Fruit fly (Drosophila melanogaster): ENCODE data around the gene Nelf-A.

Gene Nelf-A

dm6 chr3R:21184373-21185132, 39.0 kb upstream of the Nelf-A start (continued):
- peak; percentile 69 for TF ChIP-seq CG8765 (GFP tag; IDR thresholded peaks at IDR 0.05)
- peak; percentile 44; the same call in 1 of the 2 replicates for TF ChIP-seq nerfin-2 (GFP tag; IDR thresholded peaks at IDR 0.05; ENCODE audit: partially characterized antibody)
- TF ChIP-seq fru (optimal IDR thresholded peaks at IDR 0.05): no peak
- TF ChIP-seq CG18011 (GFP tag; optimal IDR thresholded peaks at IDR 0.05): peak; percentile 53
- TF ChIP-seq CG17328 (GFP tag; IDR thresholded peaks at IDR 0.05): peak; percentile 75
- no peak for TF ChIP-seq Spps (tag; optimal IDR thresholded peaks at IDR 0.05)
- TF ChIP-seq CG7372 (GFP tag; IDR thresholded peaks at IDR 0.05): peak; percentile 66; the same call in 1 of the 2 replicates
- TF ChIP-seq CG3726 (GFP tag; IDR thresholded peaks at IDR 0.05): 0 out of 3 replicates have a peak, but pooled peaks have one; percentile 55
- no peak for TF ChIP-seq CG11093 (GFP tag; IDR thresholded peaks at IDR 0.05)
- TF ChIP-seq CG14710 (tag; optimal IDR thresholded peaks at IDR 0.05): peak; percentile 55
- TF ChIP-seq CG4730 (GFP tag; IDR thresholded peaks at IDR 0.05): no peak
- TF ChIP-seq Blimp-1 (GFP tag; optimal IDR thresholded peaks at IDR 0.05): peak; percentile 56
- TF ChIP-seq CG17359 (tag; optimal IDR thresholded peaks at IDR 0.05): peak; percentile 67
- TF ChIP-seq hb (GFP tag; IDR thresholded peaks at IDR 0.05; ENCODE audit: partially characterized antibody): no peak
- TF ChIP-seq Ptx1 (GFP tag; IDR thresholded peaks at IDR 0.05): peak; percentile 72
- peak; percentile 78 for TF ChIP-seq Dad (GFP tag; optimal IDR thresholded peaks at IDR 0.05)
- TF ChIP-seq CG10321 (GFP tag; IDR thresholded peaks at IDR 0.05): peak; percentile 28; the same call in 1 of the 2 replicates
- peak; percentile 39 for TF ChIP-seq CG8924 (tag; optimal IDR thresholded peaks at IDR 0.05)
- no peak for TF ChIP-seq gce (GFP tag; IDR thresholded peaks at IDR 0.05)
- peak; percentile 80 for TF ChIP-seq Dek (tag; optimal IDR thresholded peaks at IDR 0.05)
- peak; percentile 71 for TF ChIP-seq CG15601 (tag; optimal IDR thresholded peaks at IDR 0.05)
- TF ChIP-seq CG7271 (tag; optimal IDR thresholded peaks at IDR 0.05): no peak
- peak; percentile 72 for TF ChIP-seq pho (GFP tag; optimal IDR thresholded peaks at IDR 0.05)
- TF ChIP-seq vvl (GFP tag; IDR thresholded peaks at IDR 0.05): peak; percentile 90
- TF ChIP-seq CG6813 (GFP tag; optimal IDR thresholded peaks at IDR 0.05): peak; percentile 0
- TF ChIP-seq CG10267 (tag; optimal IDR thresholded peaks at IDR 0.05): peak; percentile 54
- 0 out of 3 replicates have a peak, but pooled peaks have one; percentile 43 for TF ChIP-seq sr (GFP tag; IDR thresholded peaks at IDR 0.05)
- no peak for TF ChIP-seq CG4360 (GFP tag; IDR thresholded peaks at IDR 0.05)
- TF ChIP-seq grau (tag; optimal IDR thresholded peaks at IDR 0.05): peak; percentile 64
- TF ChIP-seq fd3F (GFP tag; optimal IDR thresholded peaks at IDR 0.05): peak; percentile 4
- TF ChIP-seq D (optimal IDR thresholded peaks at IDR 0.05): no peak
- TF ChIP-seq D (GFP tag; optimal IDR thresholded peaks at IDR 0.05): peak; percentile 58
- TF ChIP-seq CG9609 (GFP tag; optimal IDR thresholded peaks at IDR 0.05): peak; percentile 81
- TF ChIP-seq CG13894 (tag; optimal IDR thresholded peaks at IDR 0.05): peak; percentile 57
- 0 out of 2 replicates have a peak, but pooled peaks have one; percentile 20 for TF ChIP-seq MBD-R2 (GFP tag; IDR thresholded peaks at IDR 0.05)
- no peak for TF ChIP-seq CG9797 (GFP tag; optimal IDR thresholded peaks at IDR 0.05)
- TF ChIP-seq CG17612 (GFP tag; IDR thresholded peaks at IDR 0.05): 0 out of 2 replicates have a peak, but pooled peaks have one; percentile 21
- peak; percentile 75 for TF ChIP-seq CG10979 (tag; optimal IDR thresholded peaks at IDR 0.05)
- TF ChIP-seq CG12299 (tag; optimal IDR thresholded peaks at IDR 0.05): no peak
- TF ChIP-seq Vsx1 (GFP tag; optimal IDR thresholded peaks at IDR 0.05): peak; percentile 22
- peak; percentile 65 for TF ChIP-seq odd (GFP tag; optimal IDR thresholded peaks at IDR 0.05)
- no peak for TF ChIP-seq ac (GFP tag; optimal IDR thresholded peaks at IDR 0.05)
- peak; percentile 62 for TF ChIP-seq CG18262 (tag; optimal IDR thresholded peaks at IDR 0.05)
- 0 out of 3 replicates have a peak, but pooled peaks have one; percentile 30 for TF ChIP-seq C15 (GFP tag; IDR thresholded peaks at IDR 0.05)
- peak; percentile 69; the same call in 1 of the 2 replicates for TF ChIP-seq ranshi (GFP tag; IDR thresholded peaks at IDR 0.05)
- TF ChIP-seq br (optimal IDR thresholded peaks at IDR 0.05): no peak
- peak; percentile 55 for TF ChIP-seq Abd-B (GFP tag; optimal IDR thresholded peaks at IDR 0.05)
- peak; percentile 74 for TF ChIP-seq pb (GFP tag; optimal IDR thresholded peaks at IDR 0.05)
- TF ChIP-seq vnd (GFP tag; IDR thresholded peaks at IDR 0.05; ENCODE audit: partially characterized antibody): no peak
